Worm (Caenorhabditis elegans) whole organism, young adult: ENCODE results near the gene K01A6.4.

Source experiments
- B0261.1 ChIP-seq: sonication (generic microtip); optimal IDR thresholded peaks from 2 replicates; lab custom pipeline; 2016; ENCODE audit warnings: mild to moderate bottlenecking, missing genetic modification characterization, moderate library complexity, missing compliant biosample characterization
- C17E4.6 ChIP-seq: fragments of 200-800 bp; sonication (Bioruptor generic); IDR thresholded peaks from 2 replicates; pipeline ENCODE4 v1.3.6; 2022; ENCODE audit warnings: missing genetic modification reagents, missing genetic modification characterization, missing compliant biosample characterization
- F10E7.11 ChIP-seq: sonication (generic microtip); optimal IDR thresholded peaks from 2 replicates; lab custom pipeline; 2017; ENCODE audit warnings: mild to moderate bottlenecking, missing genetic modification characterization, moderate library complexity, missing compliant biosample characterization
- F23B12.7 ChIP-seq: sonication (generic microtip); optimal IDR thresholded peaks from 2 replicates; lab custom pipeline; 2017; ENCODE audit warnings: missing genetic modification characterization, mild to moderate bottlenecking, missing compliant biosample characterization, antibody characterized with exemption, moderate library complexity; ENCODE audit not compliant: insufficient read depth
- F49E8.2 ChIP-seq: sonication (generic microtip); optimal IDR thresholded peaks from 3 replicates; lab custom pipeline; 2017; ENCODE audit warnings: missing genetic modification characterization, mild to moderate bottlenecking, missing compliant biosample characterization, antibody characterized with exemption, moderate library complexity; ENCODE audit not compliant: insufficient read depth
- F57A8.1 ChIP-seq: fragments of 200-800 bp; sonication (Bioruptor generic); optimal IDR thresholded peaks from 2 replicates; lab custom pipeline; 2018; ENCODE audit warnings: mild to moderate bottlenecking, missing genetic modification characterization, moderate library complexity, missing compliant biosample characterization
- Y53G8AR.9 ChIP-seq: fragments of 200-800 bp; sonication (Bioruptor generic); conservative IDR thresholded peaks from 2 replicates; pipeline ENCODE4 v1.3.6; 2022; ENCODE audit warnings: missing genetic modification reagents, missing genetic modification characterization, missing compliant biosample characterization
- Y79H2A.3 ChIP-seq: fragments of 200-800 bp; sonication (Bioruptor generic); conservative IDR thresholded peaks from 2 replicates; pipeline ENCODE4 v1.3.6; 2022; ENCODE audit warnings: missing genetic modification reagents, missing genetic modification characterization, missing compliant biosample characterization
- Y95B8A.8 ChIP-seq: fragments of 200-800 bp; sonication (Bioruptor generic); IDR thresholded peaks from 2 replicates; pipeline ENCODE4 v1.3.6; 2022; ENCODE audit warnings: missing genetic modification reagents, missing genetic modification characterization, missing compliant biosample characterization
- aptf-2 ChIP-seq: fragments of 200-800 bp; sonication (Bioruptor generic); conservative IDR thresholded peaks from 2 replicates; pipeline ENCODE4 v1.3.6; 2022; ENCODE audit warnings: missing genetic modification reagents, missing genetic modification characterization, missing compliant biosample characterization
- athp-1 ChIP-seq: sonication (generic microtip); optimal IDR thresholded peaks from 2 replicates; lab custom pipeline; 2017; ENCODE audit warnings: mild to moderate bottlenecking, missing genetic modification characterization, missing compliant biosample characterization
- attf-3 ChIP-seq: fragments of 200-800 bp; sonication (Bioruptor generic); conservative IDR thresholded peaks from 2 replicates; pipeline ENCODE4 v1.3.6; 2022; ENCODE audit warnings: missing genetic modification reagents, missing genetic modification characterization, missing compliant biosample characterization
- bed-2 ChIP-seq: fragments of 200-800 bp; sonication (Bioruptor generic); IDR thresholded peaks from 2 replicates; pipeline ENCODE4 v1.3.6; 2022; ENCODE audit warnings: missing genetic modification reagents, missing genetic modification characterization, missing compliant biosample characterization
- ccch-3 ChIP-seq: fragments of 200-800 bp; sonication (Bioruptor generic); optimal IDR thresholded peaks from 2 replicates; lab custom pipeline; 2018; ENCODE audit warnings: mild to moderate bottlenecking, missing genetic modification characterization, missing compliant biosample characterization
- cebp-1 ChIP-seq, 2 experiments: fragments of 200-800 bp in 1 of 2; sonication (Bioruptor generic) in 1 of 2; sonication (generic microtip) in 1 of 2; IDR thresholded peaks in 1 of 2; optimal IDR thresholded peaks in 1 of 2; 2 replicates each; pipeline versions ENCODE4 v1.3.6 to Lab custom; 2017 to 2022; ENCODE audit warnings: missing compliant biosample characterization in 2 of 2, missing genetic modification characterization in 2 of 2, mild to moderate bottlenecking in 1 of 2, missing genetic modification reagents in 1 of 2, moderate library complexity in 1 of 2
- cebp-2 ChIP-seq: fragments of 200-800 bp; sonication (Bioruptor generic); IDR thresholded peaks from 2 replicates; pipeline ENCODE4 v1.3.6; 2022; ENCODE audit warnings: missing genetic modification characterization, missing compliant biosample characterization
- ceh-27 ChIP-seq: fragments of 200-800 bp; sonication (Bioruptor generic); optimal IDR thresholded peaks from 2 replicates; lab custom pipeline; 2018; ENCODE audit warnings: mild to moderate bottlenecking, missing genetic modification characterization, moderate library complexity, missing compliant biosample characterization
- ceh-40 ChIP-seq: fragments of 200-800 bp; sonication (Bioruptor generic); IDR thresholded peaks from 2 replicates; pipeline ENCODE4 v1.3.6; 2022; ENCODE audit warnings: missing genetic modification characterization, missing compliant biosample characterization
- ceh-79 ChIP-seq: sonication (generic microtip); optimal IDR thresholded peaks from 2 replicates; lab custom pipeline; 2017; ENCODE audit warnings: mild to moderate bottlenecking, missing genetic modification characterization, missing compliant biosample characterization
- ceh-91 ChIP-seq: fragments of 200-800 bp; sonication (Bioruptor generic); IDR thresholded peaks from 2 replicates; pipeline ENCODE4 v1.3.6; 2022; ENCODE audit warnings: missing genetic modification reagents, missing genetic modification characterization, missing compliant biosample characterization
- chd-7 ChIP-seq: sonication (generic microtip); optimal IDR thresholded peaks from 2 replicates; lab custom pipeline; 2016; ENCODE audit warnings: mild to moderate bottlenecking, missing genetic modification characterization, moderate library complexity, missing compliant biosample characterization
- die-1 ChIP-seq: sonication (generic microtip); optimal IDR thresholded peaks from 2 replicates; lab custom pipeline; 2016; ENCODE audit warnings: missing genotype, mild to moderate bottlenecking, missing genetic modification characterization, missing compliant biosample characterization
- dox-1 ChIP-seq: fragments of 200-800 bp; sonication (Bioruptor generic); IDR thresholded peaks from 2 replicates; pipeline ENCODE4 v1.3.6; 2022; ENCODE audit warnings: missing genetic modification reagents, missing genetic modification characterization, missing compliant biosample characterization
- dpff-1 ChIP-seq: sonication (generic microtip); optimal IDR thresholded peaks from 2 replicates; lab custom pipeline; 2017; ENCODE audit warnings: mild to moderate bottlenecking, missing genetic modification characterization, missing compliant biosample characterization
- egl-18 ChIP-seq: fragments of 200-800 bp; sonication (Bioruptor generic); IDR thresholded peaks from 2 replicates; pipeline ENCODE4 v1.3.6; 2022; ENCODE audit warnings: missing genetic modification reagents, missing genetic modification characterization, missing compliant biosample characterization
- ets-4 ChIP-seq: fragments of 200-800 bp; sonication (Bioruptor generic); optimal IDR thresholded peaks from 2 replicates; lab custom pipeline; 2018; ENCODE audit warnings: mild to moderate bottlenecking, missing genetic modification characterization, missing compliant biosample characterization
- hlh-26 ChIP-seq: fragments of 200-800 bp; sonication (Bioruptor generic); conservative IDR thresholded peaks from 2 replicates; pipeline ENCODE4 v1.3.6; 2022; ENCODE audit warnings: missing genetic modification reagents, missing genetic modification characterization, missing compliant biosample characterization
- let-607 ChIP-seq, 2 experiments: fragments of 200-800 bp in 1 of 2; sonication (Bioruptor generic) in 1 of 2; sonication (generic microtip) in 1 of 2; optimal IDR thresholded peaks; 2 replicates each; lab custom pipeline; 2016 to 2018; ENCODE audit warnings: mild to moderate bottlenecking in 2 of 2, missing compliant biosample characterization in 2 of 2, missing genetic modification characterization in 2 of 2, moderate library complexity in 2 of 2, missing genotype in 1 of 2
- lin-54 ChIP-seq: fragments of 200-800 bp; sonication (Bioruptor generic); optimal IDR thresholded peaks from 2 replicates; lab custom pipeline; 2018; ENCODE audit warnings: mild to moderate bottlenecking, missing genetic modification characterization, missing compliant biosample characterization
- madf-10 ChIP-seq: sonication (generic microtip); optimal IDR thresholded peaks from 2 replicates; lab custom pipeline; 2016; ENCODE audit warnings: mild to moderate bottlenecking, missing genetic modification characterization, missing compliant biosample characterization
- madf-6 ChIP-seq: fragments of 200-800 bp; sonication (Bioruptor generic); IDR thresholded peaks from 2 replicates; pipeline ENCODE4 v1.3.6; 2022; ENCODE audit warnings: missing genetic modification reagents, missing genetic modification characterization, missing compliant biosample characterization
- madf-8 ChIP-seq: fragments of 200-800 bp; sonication (Bioruptor generic); conservative IDR thresholded peaks from 2 replicates; pipeline ENCODE4 v1.3.6; 2022; ENCODE audit warnings: missing genetic modification reagents, missing genetic modification characterization, missing compliant biosample characterization
- mcd-1 ChIP-seq: fragments of 200-800 bp; sonication (Bioruptor generic); IDR thresholded peaks from 2 replicates; pipeline ENCODE4 v1.3.6; 2022; ENCODE audit warnings: missing genetic modification reagents, missing genetic modification characterization, missing compliant biosample characterization
- nfya-2 ChIP-seq: fragments of 200-800 bp; sonication (Bioruptor generic); IDR thresholded peaks from 2 replicates; pipeline ENCODE4 v1.3.6; 2022; ENCODE audit warnings: missing genetic modification reagents, missing genetic modification characterization, missing compliant biosample characterization
- nfyb-1 ChIP-seq: fragments of 200-800 bp; sonication (Bioruptor generic); IDR thresholded peaks from 2 replicates; pipeline ENCODE4 v1.3.6; 2022; ENCODE audit warnings: missing genetic modification reagents, missing genetic modification characterization, missing compliant biosample characterization
- nhr-120 ChIP-seq: fragments of 200-800 bp; sonication (Bioruptor generic); IDR thresholded peaks from 2 replicates; pipeline ENCODE4 v1.3.6; 2022; ENCODE audit warnings: missing genetic modification characterization, missing compliant biosample characterization
- nhr-90 ChIP-seq: sonication (generic microtip); optimal IDR thresholded peaks from 2 replicates; lab custom pipeline; 2016; ENCODE audit warnings: missing genotype, mild to moderate bottlenecking, missing genetic modification characterization, missing compliant biosample characterization
- pbrm-1 ChIP-seq: fragments of 200-800 bp; sonication (Bioruptor generic); IDR thresholded peaks from 2 replicates; pipeline ENCODE4 v1.3.6; 2022; ENCODE audit warnings: missing genetic modification reagents, missing genetic modification characterization, missing compliant biosample characterization
- rpc-1 ChIP-seq, 2 experiments: fragments of 150-350 bp in 1 of 2; sonication (generic microtip) in 1 of 2; optimal IDR thresholded peaks; 2 replicates each; lab custom pipeline; 2014 to 2018; ENCODE audit warnings: missing biosample characterization in 1 of 2, missing genetic modification characterization in 1 of 2, missing genetic modification reagents in 1 of 2, missing genotype in 1 of 2
- sdz-38 ChIP-seq: sonication (generic microtip); optimal IDR thresholded peaks from 2 replicates; lab custom pipeline; 2016; ENCODE audit warnings: missing genotype, missing genetic modification characterization, missing compliant biosample characterization
- snpc-1.1 ChIP-seq: sonication (generic microtip); optimal IDR thresholded peaks from 2 replicates; lab custom pipeline; 2017; ENCODE audit warnings: missing genetic modification characterization, mild to moderate bottlenecking, missing compliant biosample characterization, antibody characterized with exemption, moderate library complexity, missing genotype, missing genetic modification reagents; ENCODE audit not compliant: insufficient read depth
- snpc-1.3 ChIP-seq: sonication (generic microtip); optimal IDR thresholded peaks from 2 replicates; lab custom pipeline; 2017; ENCODE audit warnings: missing genetic modification characterization, mild to moderate bottlenecking, missing compliant biosample characterization, antibody characterized with exemption, moderate library complexity, missing genotype, missing genetic modification reagents; ENCODE audit not compliant: insufficient read depth
- sptf-2 ChIP-seq: fragments of 200-800 bp; sonication (Bioruptor generic); optimal IDR thresholded peaks from 2 replicates; lab custom pipeline; 2018; ENCODE audit warnings: mild to moderate bottlenecking, missing genetic modification characterization, missing compliant biosample characterization
- unc-130 ChIP-seq: sonication (generic microtip); optimal IDR thresholded peaks from 2 replicates; lab custom pipeline; 2016; ENCODE audit warnings: missing genetic modification reagents, missing genetic modification characterization, missing compliant biosample characterization
- unc-62 ChIP-seq: fragments of 150-350 bp; optimal IDR thresholded peaks from 2 replicates; lab custom pipeline; 2014; ENCODE audit warnings: missing biosample characterization, missing genetic modification reagents, missing genetic modification characterization
- ztf-26 ChIP-seq: sonication (generic microtip); optimal IDR thresholded peaks from 2 replicates; lab custom pipeline; 2017; ENCODE audit warnings: missing genetic modification characterization, missing compliant biosample characterization
- ztf-28 ChIP-seq: fragments of 200-800 bp; sonication (Bioruptor generic); IDR thresholded peaks from 2 replicates; pipeline ENCODE4 v1.3.6; 2022; ENCODE audit warnings: missing genetic modification reagents, missing genetic modification characterization, missing compliant biosample characterization

Gene K01A6.4

ce11 chrIV:11692071-11692673 lies 47.9 kb downstream of the K01A6.4 start (continued):
- TF ChIP-seq sptf-2 (GFP tag; lab: Kevin White, UChicago) (no peak), F10E7.11 (tag; lab: Kevin White, UChicago) (no peak), snpc-1.1 (no peak), ceh-91 (GFP tag; lab: Robert Waterston, UW) (no peak), F57A8.1 (GFP tag; lab: Kevin White, UChicago) (no peak), F49E8.2 (tag; lab: Kevin White, UChicago) (no peak), mcd-1 (peak; percentile 66), egl-18 (GFP tag; lab: Robert Waterston, UW) (no peak), ccch-3 (GFP tag; lab: Kevin White, UChicago) (no peak), snpc-1.3 (tag; lab: Kevin White, UChicago) (no peak), dpff-1 (tag; lab: Kevin White, UChicago) (no peak), let-607 (tag; optimal IDR thresholded peaks at IDR 0.05; lab: Kevin White, UChicago) (peak in 1 of 2 experiments; percentile 53), ceh-40 (GFP tag; lab: Robert Waterston, UW) (no peak), chd-7 (tag; lab: Kevin White, UChicago) (peak; percentile 62), pbrm-1 (GFP tag; lab: Robert Waterston, UW) (peak; percentile 42; the same call in 1 of the 2 replicates), ztf-28 (no peak), aptf-2 (GFP tag; lab: Robert Waterston, UW) (no peak), attf-3 (no peak), cebp-2 (GFP tag; lab: Robert Waterston, UW) (no peak), sdz-38 (tag; lab: Kevin White, UChicago) (no peak), nhr-120 (GFP tag; lab: Robert Waterston, UW) (no peak), lin-54 (GFP tag; lab: Kevin White, UChicago) (peak; percentile 34), Y53G8AR.9 (GFP tag; lab: Robert Waterston, UW) (no peak), ceh-79 (no peak), F23B12.7 (tag; lab: Kevin White, UChicago) (no peak), ets-4 (GFP tag; lab: Kevin White, UChicago) (peak; percentile 89), cebp-1 (GFP tag; IDR thresholded peaks at IDR 0.05; lab: Robert Waterston, UW) (no peak), cebp-1 (tag; optimal IDR thresholded peaks at IDR 0.05; lab: Kevin White, UChicago) (peak; percentile 72), hlh-26 (GFP tag; lab: Robert Waterston, UW) (no peak), ceh-27 (GFP tag; lab: Kevin White, UChicago) (peak; percentile 32), nfyb-1 (GFP tag; lab: Robert Waterston, UW) (peak; percentile 49; the same call in 1 of the 2 replicates), C17E4.6 (GFP tag; lab: Robert Waterston, UW) (no peak), B0261.1 (tag; lab: Kevin White, UChicago) (no peak), Y79H2A.3 (GFP tag; lab: Robert Waterston, UW) (no peak), bed-2 (GFP tag; lab: Robert Waterston, UW) (no peak), madf-6 (GFP tag; lab: Robert Waterston, UW) (no peak), unc-62 (GFP tag; lab: Kevin White, UChicago) (no peak), nhr-90 (peak; percentile 69), madf-10 (tag; lab: Kevin White, UChicago) (peak; percentile 94), die-1 (tag; lab: Kevin White, UChicago) (no peak), Y95B8A.8 (GFP tag; lab: Robert Waterston, UW) (no peak), madf-8 (GFP tag; lab: Robert Waterston, UW) (no peak), dox-1 (GFP tag; lab: Robert Waterston, UW) (peak; percentile 83), unc-130 (GFP tag; lab: Kevin White, UChicago) (no peak), athp-1 (tag; lab: Kevin White, UChicago) (no peak), ztf-26 (peak; percentile 55), nfya-2 (GFP tag; lab: Robert Waterston, UW) (no peak), rpc-1 (optimal IDR thresholded peaks at IDR 0.05; lab: Kevin White, UChicago) (no peak), rpc-1 (tag; optimal IDR thresholded peaks at IDR 0.05; lab: Kevin White, UChicago) (no peak)
